Worm (Caenorhabditis elegans): Measurements from ENCODE around the gene mel-32.

- TF ChIP-seq him-1 (tag; optimal IDR thresholded peaks at IDR 0.05) (no peak), egrh-3 (GFP tag; IDR thresholded peaks at IDR 0.05) (no peak), lir-1 (GFP tag; conservative IDR thresholded peaks at IDR 0.05) (no peak), hmg-20 (GFP tag; IDR thresholded peaks at IDR 0.05) (no peak), hsf-1 (GFP tag; IDR thresholded peaks at IDR 0.05) (no peak), pha-4 (tag; optimal IDR thresholded peaks at IDR 0.05) (no peak), ZK185.1 (tag; optimal IDR thresholded peaks at IDR 0.05; ENCODE audit: poor library complexity, severe bottlenecking) (no peak), ama-1 (optimal IDR thresholded peaks at IDR 0.05) (no peak), ama-1 (GFP tag; optimal IDR thresholded peaks at IDR 0.05) (no peak), die-1 (tag; optimal IDR thresholded peaks at IDR 0.05) (no peak), unc-62 (GFP tag; optimal IDR thresholded peaks at IDR 0.05) (no peak), ceh-79 (tag; optimal IDR thresholded peaks at IDR 0.05) (no peak), sptf-2 (GFP tag; optimal IDR thresholded peaks at IDR 0.05) (no peak), F22D6.2 (tag; optimal IDR thresholded peaks at IDR 0.05) (no peak)
Observed at ce11 chrIII:6454183-6454582, 11.4 kb upstream of the mel-32 start, which contains the start of gene jhdm-1.

Data from whole organism, young adult.